Worm (Caenorhabditis elegans) whole organism, L2 larva: ENCODE results near the gene tin-9.1.
A peak's percentile ranks its signal among the peaks of the same experiment; 100 is the strongest.

ENCODE experiments used
- C34F6.9 ChIP-seq: fragments of 150-350 bp; optimal IDR thresholded peaks from 2 replicates; lab custom pipeline; 2014; ENCODE audit warnings: missing biosample characterization, missing genetic modification characterization
- F13H6.1 ChIP-seq: sonication (generic microtip); optimal IDR thresholded peaks from 2 replicates; lab custom pipeline; 2016; ENCODE audit warnings: missing genetic modification characterization, missing compliant biosample characterization
- R02D3.7 ChIP-seq: fragments of 150-350 bp; optimal IDR thresholded peaks from 2 replicates; lab custom pipeline; 2014; ENCODE audit warnings: missing biosample characterization, missing genetic modification characterization
- Y55F3AM.14 ChIP-seq: fragments of 200-800 bp; sonication (Bioruptor generic); optimal IDR thresholded peaks from 2 replicates; lab custom pipeline; 2018; ENCODE audit warnings: mild to moderate bottlenecking, missing genetic modification characterization, missing compliant biosample characterization
- ZK546.5 ChIP-seq: sonication (generic microtip); optimal IDR thresholded peaks from 2 replicates; lab custom pipeline; 2017; ENCODE audit warnings: missing biosample characterization, missing genetic modification characterization
- alr-1 ChIP-seq: fragments of 150-350 bp; optimal IDR thresholded peaks from 2 replicates; lab custom pipeline; 2014; ENCODE audit warnings: missing biosample characterization, missing genetic modification characterization
- aly-2 ChIP-seq: fragments of 150-350 bp; optimal IDR thresholded peaks from 2 replicates; lab custom pipeline; 2014; ENCODE audit warnings: missing biosample characterization, missing genetic modification characterization
- ama-1 ChIP-seq: fragments of 150-350 bp; optimal IDR thresholded peaks from 2 replicates; lab custom pipeline; 2018; ENCODE audit warnings: inconsistent platforms
- blmp-1 ChIP-seq: sonication (generic microtip); optimal IDR thresholded peaks from 2 replicates; lab custom pipeline; 2017; ENCODE audit warnings: missing genetic modification characterization, mild to moderate bottlenecking, missing compliant biosample characterization, antibody characterized with exemption, moderate library complexity; ENCODE audit not compliant: insufficient read depth
- ceh-16 ChIP-seq: fragments of 150-350 bp; optimal IDR thresholded peaks from 2 replicates; lab custom pipeline; 2014; ENCODE audit warnings: missing biosample characterization, missing genetic modification characterization
- ceh-82 ChIP-seq: fragments of 150-350 bp; optimal IDR thresholded peaks from 2 replicates; lab custom pipeline; 2014; ENCODE audit warnings: missing biosample characterization, missing genetic modification characterization
- crh-2 ChIP-seq: sonication (generic microtip); optimal IDR thresholded peaks from 2 replicates; lab custom pipeline; 2017; ENCODE audit warnings: missing biosample characterization, missing genetic modification characterization
- dmd-4 ChIP-seq: sonication (generic microtip); optimal IDR thresholded peaks from 2 replicates; lab custom pipeline; 2017; ENCODE audit warnings: missing biosample characterization, missing genetic modification characterization
- egl-27 ChIP-seq: sonication (generic microtip); optimal IDR thresholded peaks from 3 replicates; lab custom pipeline; 2017; ENCODE audit warnings: missing biosample characterization, missing genetic modification reagents, missing genetic modification characterization
- elt-1 ChIP-seq: fragments of 150-350 bp; optimal IDR thresholded peaks from 2 replicates; lab custom pipeline; 2014; ENCODE audit warnings: missing biosample characterization, missing genetic modification characterization
- elt-3 ChIP-seq: sonication (generic microtip); optimal IDR thresholded peaks from 2 replicates; lab custom pipeline; 2017; ENCODE audit warnings: missing biosample characterization, missing genetic modification characterization
- fos-1 ChIP-seq: fragments of 150-350 bp; optimal IDR thresholded peaks from 2 replicates; lab custom pipeline; 2014; ENCODE audit warnings: missing biosample characterization, missing genetic modification characterization
- gmeb-1 ChIP-seq: fragments of 150-350 bp; optimal IDR thresholded peaks from 2 replicates; lab custom pipeline; 2014; ENCODE audit warnings: missing biosample characterization, missing genetic modification characterization
- lin-11 ChIP-seq: fragments of 150-350 bp; sonication (generic microtip); optimal IDR thresholded peaks from 2 replicates; lab custom pipeline; 2014; ENCODE audit warnings: missing biosample characterization, missing genetic modification characterization, inconsistent platforms, mixed read lengths
- lin-13 ChIP-seq: fragments of 150-350 bp; optimal IDR thresholded peaks from 2 replicates; lab custom pipeline; 2014; ENCODE audit warnings: missing biosample characterization, missing genetic modification reagents, missing genetic modification characterization
- lin-39 ChIP-seq: fragments of 150-350 bp; optimal IDR thresholded peaks from 2 replicates; lab custom pipeline; 2014; ENCODE audit warnings: missing biosample characterization, missing genetic modification reagents, missing genetic modification characterization
- lsy-2 ChIP-seq, 2 experiments: fragments of 150-350 bp in 1 of 2; sonication (generic microtip) in 1 of 2; optimal IDR thresholded peaks; 2 replicates each; lab custom pipeline; 2014 to 2017; ENCODE audit warnings: missing biosample characterization in 2 of 2, missing genetic modification characterization in 2 of 2
- mab-5 ChIP-seq: fragments of 150-350 bp; optimal IDR thresholded peaks from 2 replicates; lab custom pipeline; 2014; ENCODE audit warnings: missing biosample characterization, missing genetic modification characterization
- mbf-1 ChIP-seq: sonication (generic microtip); optimal IDR thresholded peaks from 2 replicates; lab custom pipeline; 2017; ENCODE audit warnings: missing biosample characterization, missing genetic modification characterization
- mdl-1 ChIP-seq, 2 experiments: fragments of 150-350 bp in 1 of 2; sonication (generic microtip) in 1 of 2; optimal IDR thresholded peaks; 2 replicates each; lab custom pipeline; 2017; ENCODE audit warnings: missing biosample characterization in 2 of 2, missing genetic modification characterization in 2 of 2
- nhr-10 ChIP-seq: sonication (generic microtip); optimal IDR thresholded peaks from 2 replicates; lab custom pipeline; 2017; ENCODE audit warnings: missing biosample characterization, missing genetic modification characterization
- nhr-11 ChIP-seq: fragments of 150-350 bp; optimal IDR thresholded peaks from 2 replicates; lab custom pipeline; 2014; ENCODE audit warnings: missing biosample characterization, missing genetic modification characterization
- nhr-12 ChIP-seq: fragments of 150-350 bp; optimal IDR thresholded peaks from 2 replicates; lab custom pipeline; 2014; ENCODE audit warnings: missing biosample characterization, missing genetic modification characterization
- nhr-129 ChIP-seq: fragments of 150-350 bp; optimal IDR thresholded peaks from 2 replicates; lab custom pipeline; 2014; ENCODE audit warnings: missing biosample characterization, missing genetic modification characterization
- nhr-21 ChIP-seq: fragments of 150-350 bp; optimal IDR thresholded peaks from 2 replicates; lab custom pipeline; 2014; ENCODE audit warnings: missing biosample characterization, missing genetic modification characterization
- nhr-23 ChIP-seq: fragments of 150-350 bp; optimal IDR thresholded peaks from 2 replicates; lab custom pipeline; 2014; ENCODE audit warnings: missing biosample characterization, missing genetic modification reagents, missing genetic modification characterization
- nhr-237 ChIP-seq: fragments of 150-350 bp; optimal IDR thresholded peaks from 2 replicates; lab custom pipeline; 2014; ENCODE audit warnings: missing biosample characterization, missing genetic modification characterization
- nhr-25 ChIP-seq: fragments of 150-350 bp; sonication (generic microtip); optimal IDR thresholded peaks from 3 replicates; lab custom pipeline; 2014; ENCODE audit warnings: missing biosample characterization, missing genetic modification characterization
- nhr-6 ChIP-seq: fragments of 150-350 bp; optimal IDR thresholded peaks from 2 replicates; lab custom pipeline; 2014; ENCODE audit warnings: missing biosample characterization, missing genetic modification characterization
- nhr-77 ChIP-seq: fragments of 150-350 bp; optimal IDR thresholded peaks from 2 replicates; lab custom pipeline; 2014; ENCODE audit warnings: missing biosample characterization, missing genetic modification characterization
- peb-1 ChIP-seq: fragments of 150-350 bp; optimal IDR thresholded peaks from 2 replicates; lab custom pipeline; 2014; ENCODE audit warnings: missing biosample characterization, missing genetic modification characterization
- sem-4 ChIP-seq: fragments of 150-350 bp; optimal IDR thresholded peaks from 2 replicates; lab custom pipeline; 2014; ENCODE audit warnings: missing biosample characterization, missing genetic modification reagents, missing genetic modification characterization
- skn-1 ChIP-seq: sonication (generic microtip); optimal IDR thresholded peaks from 2 replicates; lab custom pipeline; 2017; ENCODE audit warnings: missing biosample characterization, missing genetic modification characterization
- sma-3 ChIP-seq: sonication (generic microtip); optimal IDR thresholded peaks from 2 replicates; lab custom pipeline; 2016; ENCODE audit warnings: missing genetic modification reagents, missing genetic modification characterization, missing compliant biosample characterization
- sma-9 ChIP-seq, 2 experiments: fragments of 150-350 bp in 1 of 2; sonication (generic microtip) in 1 of 2; optimal IDR thresholded peaks; 2 replicates each; lab custom pipeline; 2014 to 2016; ENCODE audit warnings: missing genetic modification characterization in 2 of 2, mild to moderate bottlenecking in 1 of 2, missing biosample characterization in 1 of 2, missing compliant biosample characterization in 1 of 2, missing genetic modification reagents in 1 of 2, moderate library complexity in 1 of 2
- snpc-4 ChIP-seq: fragments of 150-350 bp; optimal IDR thresholded peaks from 2 replicates; lab custom pipeline; 2014; ENCODE audit warnings: missing biosample characterization, missing genetic modification characterization
- unc-39 ChIP-seq: fragments of 150-350 bp; optimal IDR thresholded peaks from 2 replicates; lab custom pipeline; 2014; ENCODE audit warnings: missing biosample characterization, missing genetic modification characterization
- unc-55 ChIP-seq: fragments of 150-350 bp; sonication (generic microtip); optimal IDR thresholded peaks from 3 replicates; lab custom pipeline; 2014; ENCODE audit warnings: missing biosample characterization, missing genetic modification reagents, missing genetic modification characterization
- unc-62 ChIP-seq: fragments of 150-350 bp; optimal IDR thresholded peaks from 2 replicates; lab custom pipeline; 2014; ENCODE audit warnings: missing biosample characterization, missing genetic modification reagents, missing genetic modification characterization
- zag-1 ChIP-seq: fragments of 150-350 bp; optimal IDR thresholded peaks from 2 replicates; lab custom pipeline; 2014; ENCODE audit warnings: missing biosample characterization, missing genetic modification characterization
- ztf-1 ChIP-seq: fragments of 200-800 bp; sonication (Bioruptor generic); conservative IDR thresholded peaks from 2 replicates; pipeline ENCODE4 v1.3.6; 2022; ENCODE audit warnings: missing genetic modification characterization, missing compliant biosample characterization
- ztf-11 ChIP-seq: sonication (generic microtip); optimal IDR thresholded peaks from 2 replicates; lab custom pipeline; 2017; ENCODE audit warnings: missing biosample characterization, missing genetic modification characterization
- ztf-4 ChIP-seq: fragments of 150-350 bp; optimal IDR thresholded peaks from 2 replicates; lab custom pipeline; 2014; ENCODE audit warnings: missing biosample characterization, missing genetic modification characterization

tin-9.1 gene

ce11 chrIV:7044552-7045139, at the start of gene tin-9.1:
Gene tin-9.1, minus strand, starts transcription at chrIV:7044602.
- no peak for TF ChIP-seq alr-1 (tag; lab: Kevin White, UChicago)
- no peak for TF ChIP-seq nhr-12 (tag; lab: Kevin White, UChicago)
- no peak for TF ChIP-seq ztf-11
- TF ChIP-seq elt-3 (tag; lab: Kevin White, UChicago): no peak
- peak; percentile 24 for TF ChIP-seq egl-27
- no peak for TF ChIP-seq unc-62 (GFP tag; lab: Kevin White, UChicago)
- TF ChIP-seq dmd-4 (tag; lab: Kevin White, UChicago): peak; percentile 9
- no peak for TF ChIP-seq nhr-237 (tag; lab: Kevin White, UChicago)
- TF ChIP-seq blmp-1 (tag; lab: Kevin White, UChicago): no peak
- peak; percentile 66 for TF ChIP-seq F13H6.1
- TF ChIP-seq fos-1: peak; percentile 60
- TF ChIP-seq aly-2 (tag; lab: Kevin White, UChicago): no peak
- TF ChIP-seq nhr-11 (tag; lab: Kevin White, UChicago): no peak
- no peak for TF ChIP-seq ztf-1
- TF ChIP-seq lin-11: no peak
- TF ChIP-seq Y55F3AM.14: no peak
- no peak for TF ChIP-seq mbf-1 (tag; lab: Kevin White, UChicago)
- peak; percentile 96 for TF ChIP-seq C34F6.9 (tag; lab: Kevin White, UChicago)
- TF ChIP-seq nhr-129 (tag; lab: Kevin White, UChicago): peak; percentile 67
- TF ChIP-seq ztf-4: peak; percentile 49
- peak; percentile 70 for TF ChIP-seq sem-4
- TF ChIP-seq nhr-10 (tag; lab: Kevin White, UChicago): no peak
- TF ChIP-seq unc-39 (tag; lab: Kevin White, UChicago): no peak
- TF ChIP-seq gmeb-1 (tag; lab: Kevin White, UChicago): peak; percentile 87
- no peak for TF ChIP-seq ama-1 (lab: Kevin White, UChicago)
- no peak for TF ChIP-seq nhr-23 (tag; lab: Kevin White, UChicago)
- TF ChIP-seq sma-3 (GFP tag; lab: Kevin White, UChicago): peak; percentile 57
- peak; percentile 72 to 93 for TF ChIP-seq lsy-2 (tag; optimal IDR thresholded peaks at IDR 0.05; lab: Kevin White, UChicago)
- no peak for TF ChIP-seq elt-1
- TF ChIP-seq lin-39 (tag; lab: Kevin White, UChicago): no peak
- no peak for TF ChIP-seq ceh-82 (tag; lab: Kevin White, UChicago)
- peak; percentile 59 for TF ChIP-seq lin-13 (GFP tag; lab: Kevin White, UChicago)
- no peak for TF ChIP-seq mdl-1 (tag; optimal IDR thresholded peaks at IDR 0.05; lab: Kevin White, UChicago)
- TF ChIP-seq crh-2: peak; percentile 88
- TF ChIP-seq sma-9 (GFP tag; optimal IDR thresholded peaks at IDR 0.05; lab: Kevin White, UChicago): peak; percentile 89
- no peak for TF ChIP-seq sma-9 (tag; optimal IDR thresholded peaks at IDR 0.05; lab: Kevin White, UChicago)
- TF ChIP-seq nhr-6 (tag; lab: Kevin White, UChicago): peak; percentile 53
- no peak for TF ChIP-seq peb-1
- peak; percentile 15 for TF ChIP-seq R02D3.7 (tag; lab: Kevin White, UChicago)
- TF ChIP-seq mab-5 (tag; lab: Kevin White, UChicago): peak; percentile 38
- no peak for TF ChIP-seq skn-1 (tag; lab: Kevin White, UChicago)
- TF ChIP-seq nhr-25: peak; percentile 69
- TF ChIP-seq unc-55 (GFP tag; lab: Kevin White, UChicago): peak; percentile 83
- peak; percentile 68 for TF ChIP-seq snpc-4 (tag; lab: Kevin White, UChicago)
- TF ChIP-seq nhr-21 (tag; lab: Kevin White, UChicago): peak; percentile 53
- no peak for TF ChIP-seq zag-1 (tag; lab: Kevin White, UChicago)
- peak; percentile 11 for TF ChIP-seq ceh-16 (tag; lab: Kevin White, UChicago)
- no peak for TF ChIP-seq nhr-77 (tag; lab: Kevin White, UChicago)
- TF ChIP-seq ZK546.5 (tag; lab: Kevin White, UChicago): no peak
